Worm (Caenorhabditis elegans): ENCODE data around the gene C24H12.6.

DNA sequence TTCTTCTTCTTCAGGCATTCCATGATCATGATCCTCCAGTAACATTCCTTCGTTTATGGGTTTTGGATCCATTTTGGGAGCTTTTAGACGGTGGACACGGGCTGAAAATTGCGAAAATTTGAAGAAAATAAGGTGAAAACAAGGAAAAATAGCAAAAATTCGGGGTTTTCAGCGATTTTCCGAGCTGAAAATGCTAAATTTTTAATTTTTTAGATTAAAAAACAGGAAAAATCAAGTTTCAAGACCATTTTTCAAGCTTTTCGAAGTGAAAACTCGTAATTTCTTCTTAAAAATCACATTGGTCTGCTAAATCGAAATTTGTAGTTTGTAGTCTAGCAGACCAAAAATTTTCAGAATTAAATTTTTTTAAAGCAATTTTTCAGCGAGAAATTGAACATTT is 48.6 kb upstream of the C24H12.6 start, which contains the start of gene nfyb-1:
- TF ChIP-seq nhr-11 (tag; optimal IDR thresholded peaks at IDR 0.05), result no peak
- no peak for TF ChIP-seq nhr-23 (tag; optimal IDR thresholded peaks at IDR 0.05)
- no peak for TF ChIP-seq elt-1 (tag; optimal IDR thresholded peaks at IDR 0.05)
- no peak for TF ChIP-seq ztf-4 (tag; optimal IDR thresholded peaks at IDR 0.05)
- TF ChIP-seq skn-1 (tag; optimal IDR thresholded peaks at IDR 0.05), result no peak
- TF ChIP-seq aly-2 (tag; optimal IDR thresholded peaks at IDR 0.05), result no peak
- TF ChIP-seq unc-62 (GFP tag; optimal IDR thresholded peaks at IDR 0.05), result no peak
- no peak for TF ChIP-seq ama-1 (optimal IDR thresholded peaks at IDR 0.05)
- no peak for TF ChIP-seq snpc-4 (tag; optimal IDR thresholded peaks at IDR 0.05)

Data from whole organism, L2 larva.